Fruit fly (Drosophila melanogaster): Measurements from ENCODE around the gene CG7968.
A peak's percentile ranks its signal among the peaks of the same experiment; 100 is the strongest.

DNA sequence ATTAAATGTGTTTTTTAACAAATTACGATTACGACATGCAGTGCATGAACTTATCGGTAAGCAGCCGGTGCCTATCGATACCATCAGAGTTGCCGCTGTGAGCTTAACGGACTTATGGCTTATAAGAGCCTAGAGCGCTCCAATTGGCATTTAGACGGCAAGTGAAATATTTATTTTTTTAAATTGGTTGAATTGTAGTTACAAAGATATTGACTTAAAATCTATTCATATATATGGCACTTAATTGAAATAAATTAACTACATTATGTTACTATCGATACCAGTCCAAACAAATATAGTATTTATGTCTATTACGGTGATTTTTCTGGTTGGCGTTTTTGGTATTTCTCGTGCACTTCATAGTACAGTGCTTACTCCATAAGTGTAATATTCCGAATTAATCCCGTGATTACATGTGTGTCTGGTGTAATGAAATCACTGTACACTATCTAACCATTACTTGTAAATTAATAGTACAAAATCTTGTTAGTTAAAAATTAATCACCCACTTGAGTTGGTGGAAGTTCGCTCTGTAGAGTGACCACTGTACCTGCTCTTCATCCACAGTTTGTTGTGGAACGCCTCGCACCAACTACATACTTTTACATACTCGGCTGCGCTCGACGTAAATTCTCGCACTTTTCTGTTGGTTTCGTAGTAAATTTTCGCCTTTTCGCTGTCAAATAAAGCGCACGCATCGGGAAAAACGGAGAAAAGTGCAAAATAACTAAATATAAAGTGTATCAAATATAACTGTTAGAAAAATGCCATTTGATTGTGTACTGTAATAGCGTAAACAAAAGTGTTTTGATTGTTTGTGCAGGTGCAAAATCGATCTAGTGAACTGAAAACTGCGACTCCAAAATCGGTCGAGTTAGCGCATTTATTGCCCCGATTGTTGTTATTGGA is 13.9 kb upstream of the CG7968 start, which contains the start of the genes mRpS23 and CenG1A:
- TF ChIP-seq zfh1 (GFP tag; IDR thresholded peaks at IDR 0.05) (peak; percentile 100), CG13296 (GFP tag; optimal IDR thresholded peaks at IDR 0.05) (peak; percentile 100), CG9876 (GFP tag; optimal IDR thresholded peaks at IDR 0.05) (peak; percentile 99), CG15269 (tag; optimal IDR thresholded peaks at IDR 0.05) (peak; percentile 100), CG18599 (GFP tag; optimal IDR thresholded peaks at IDR 0.05) (peak; percentile 100), twi (tag; optimal IDR thresholded peaks at IDR 0.05) (peak; percentile 98), CG3838 (GFP tag; optimal IDR thresholded peaks at IDR 0.05) (peak; percentile 99)
